Fruit fly (Drosophila melanogaster) whole organism, embryonic: ENCODE measurements around the gene MED27.

Experiments
- Antp ChIP-seq: fragments of 200-800 bp; sonication (Bioruptor generic); optimal IDR thresholded peaks from 3 replicates; lab custom pipeline; 2016; ENCODE audit warnings: missing biosample characterization, missing genetic modification characterization
- Atf3 ChIP-seq: fragments of 200-800 bp; sonication (Bioruptor generic); optimal IDR thresholded peaks from 3 replicates; lab custom pipeline; 2016; ENCODE audit warnings: missing biosample characterization, missing genetic modification characterization
- B-H1 ChIP-seq: fragments of 200-800 bp; sonication (Bioruptor generic); IDR thresholded peaks from 3 replicates; pipeline ENCODE4 v1.3.6; 2022; ENCODE audit warnings: missing biosample characterization, missing genetic modification characterization
- CG10147 ChIP-seq: fragments of 200-800 bp; sonication (Bioruptor generic); optimal IDR thresholded peaks from 2 replicates; lab custom pipeline; 2019; ENCODE audit warnings: missing biosample characterization, mild to moderate bottlenecking, missing genetic modification characterization, moderate library complexity
- CG10366 ChIP-seq: fragments of 200-800 bp; sonication (Bioruptor generic); IDR thresholded peaks from 2 replicates; pipeline ENCODE4 v1.3.6; 2022; ENCODE audit warnings: missing biosample characterization, missing genetic modification characterization
- CG11093 ChIP-seq: fragments of 200-800 bp; sonication (Bioruptor generic); IDR thresholded peaks from 3 replicates; pipeline ENCODE4 v1.3.6; 2022; ENCODE audit warnings: missing biosample characterization, missing genetic modification characterization
- CG12942 ChIP-seq: fragments of 200-800 bp; sonication (Bioruptor generic); optimal IDR thresholded peaks from 3 replicates; lab custom pipeline; 2016; ENCODE audit warnings: missing biosample characterization, missing genetic modification characterization
- CG14710 ChIP-seq: fragments of 200-800 bp; sonication (Bioruptor generic); optimal IDR thresholded peaks from 3 replicates; lab custom pipeline; 2019; ENCODE audit warnings: missing biosample characterization, mild to moderate bottlenecking, missing genetic modification characterization, moderate library complexity
- CG16863 ChIP-seq: fragments of 200-800 bp; sonication (Bioruptor generic); optimal IDR thresholded peaks from 3 replicates; lab custom pipeline; 2016; ENCODE audit warnings: missing biosample characterization, missing genetic modification characterization
- CG17328 ChIP-seq: fragments of 200-800 bp; sonication (Bioruptor generic); IDR thresholded peaks from 2 replicates; pipeline ENCODE4 v1.3.6; 2022; ENCODE audit warnings: missing biosample characterization, missing genetic modification characterization
- CG18011 ChIP-seq: fragments of 200-800 bp; sonication (Bioruptor generic); optimal IDR thresholded peaks from 2 replicates; lab custom pipeline; 2017; ENCODE audit warnings: missing biosample characterization, missing genetic modification characterization, mild to moderate bottlenecking, moderate library complexity, missing genotype
- CG18764 ChIP-seq: fragments of 200-800 bp; sonication (Bioruptor generic); optimal IDR thresholded peaks from 3 replicates; lab custom pipeline; 2016; ENCODE audit warnings: missing biosample characterization, missing genetic modification characterization
- CG2875 ChIP-seq: fragments of 200-800 bp; sonication (Bioruptor generic); optimal IDR thresholded peaks from 2 replicates; lab custom pipeline; 2017; ENCODE audit warnings: missing biosample characterization, mild to moderate bottlenecking, missing genetic modification characterization, missing genetic modification reagents
- CG6689 ChIP-seq: fragments of 200-800 bp; sonication (Bioruptor generic); IDR thresholded peaks from 2 replicates; pipeline ENCODE4 v1.3.6; 2022; ENCODE audit warnings: missing biosample characterization, missing genetic modification characterization
- CG9727 ChIP-seq: fragments of 200-800 bp; sonication (Bioruptor generic); optimal IDR thresholded peaks from 3 replicates; lab custom pipeline; 2017; ENCODE audit warnings: missing biosample characterization, mild to moderate bottlenecking, missing genetic modification characterization
- Camta ChIP-seq: fragments of 200-800 bp; sonication (Bioruptor generic); optimal IDR thresholded peaks from 2 replicates; lab custom pipeline; 2016; ENCODE audit warnings: missing biosample characterization, missing genetic modification characterization
- Chrac-16 ChIP-seq: fragments of 200-800 bp; sonication (Bioruptor generic); optimal IDR thresholded peaks from 3 replicates; lab custom pipeline; 2016; ENCODE audit warnings: missing biosample characterization, missing genetic modification characterization
- D19A ChIP-seq: fragments of 200-800 bp; optimal IDR thresholded peaks from 3 replicates; lab custom pipeline; 2019; ENCODE audit warnings: missing biosample characterization, mild to moderate bottlenecking, missing genetic modification characterization, moderate library complexity
- D19B ChIP-seq: fragments of 200-800 bp; sonication (Bioruptor generic); optimal IDR thresholded peaks from 2 replicates; lab custom pipeline; 2017; ENCODE audit warnings: missing biosample characterization, mild to moderate bottlenecking, missing genetic modification characterization
- Eip74EF ChIP-seq, 2 experiments: fragments of 200-800 bp in 1 of 2; fragments of >200 bp in 1 of 2; sonication (Bioruptor generic) in 1 of 2; optimal IDR thresholded peaks; 2 replicates each; lab custom pipeline; 2017 to 2019; ENCODE audit warnings: missing biosample characterization in 2 of 2, missing genetic modification characterization in 2 of 2, mild to moderate bottlenecking in 1 of 2, moderate library complexity in 1 of 2
- Ets97D ChIP-seq: fragments of 200-800 bp; sonication (Bioruptor generic); optimal IDR thresholded peaks from 3 replicates; lab custom pipeline; 2016; ENCODE audit warnings: missing biosample characterization, missing genetic modification characterization
- Fer1 ChIP-seq: fragments of 200-800 bp; sonication (Bioruptor generic); optimal IDR thresholded peaks from 2 replicates; lab custom pipeline; 2017; ENCODE audit warnings: missing biosample characterization, mild to moderate bottlenecking, missing genetic modification characterization
- H2.0 ChIP-seq: fragments of 200-800 bp; sonication (Bioruptor generic); IDR thresholded peaks from 2 replicates; pipeline ENCODE4 v1.3.6; 2022; ENCODE audit warnings: missing biosample characterization, missing genetic modification characterization
- MESR4 ChIP-seq: fragments of 200-800 bp; sonication (Bioruptor generic); optimal IDR thresholded peaks from 2 replicates; lab custom pipeline; 2018; ENCODE audit warnings: missing biosample characterization, mild to moderate bottlenecking, missing genetic modification characterization, moderate library complexity
- PHDP ChIP-seq: fragments of 200-800 bp; sonication (Bioruptor generic); optimal IDR thresholded peaks from 3 replicates; lab custom pipeline; 2018; ENCODE audit warnings: missing biosample characterization, mild to moderate bottlenecking, missing genetic modification characterization, moderate library complexity
- Ssrp ChIP-seq: fragments of 200-800 bp; sonication (Bioruptor generic); optimal IDR thresholded peaks from 2 replicates; lab custom pipeline; 2018; ENCODE audit warnings: missing biosample characterization, mild to moderate bottlenecking, missing genetic modification characterization, moderate library complexity
- Xrp1 ChIP-seq: fragments of 200-800 bp; sonication (Bioruptor generic); IDR thresholded peaks from 2 replicates; pipeline ENCODE4 v1.3.6; 2022; ENCODE audit warnings: missing biosample characterization, missing genetic modification characterization
- bab2 ChIP-seq: fragments of 200-800 bp; sonication (Bioruptor generic); optimal IDR thresholded peaks from 2 replicates; lab custom pipeline; 2016; ENCODE audit warnings: missing biosample characterization, missing genetic modification characterization
- bsh ChIP-seq, 2 experiments: fragments of 200-800 bp; sonication (Bioruptor generic); optimal IDR thresholded peaks; 2 replicates each; lab custom pipeline; 2017 to 2018; ENCODE audit warnings: mild to moderate bottlenecking in 2 of 2, missing biosample characterization in 2 of 2, missing genetic modification characterization in 2 of 2, moderate library complexity in 1 of 2
- chif ChIP-seq, 2 experiments: fragments of 200-800 bp; sonication (Bioruptor generic); optimal IDR thresholded peaks; 3 replicates each; lab custom pipeline; 2016; ENCODE audit warnings: missing biosample characterization in 2 of 2, missing genetic modification characterization in 2 of 2
- crol ChIP-seq: fragments of 200-800 bp; sonication (Bioruptor generic); IDR thresholded peaks from 2 replicates; pipeline ENCODE4 v1.3.6; 2022; ENCODE audit warnings: missing biosample characterization, missing genetic modification characterization
- dmrt11E ChIP-seq: fragments of 200-800 bp; sonication (Bioruptor generic); optimal IDR thresholded peaks from 3 replicates; lab custom pipeline; 2018; ENCODE audit warnings: missing biosample characterization, mild to moderate bottlenecking, missing genetic modification characterization, moderate library complexity
- dpn ChIP-seq, 2 experiments: fragments of 200-800 bp; sonication (Bioruptor generic); optimal IDR thresholded peaks; 3 replicates each; lab custom pipeline; 2016; ENCODE audit warnings: missing biosample characterization in 2 of 2, missing genetic modification characterization in 2 of 2
- ftz-f1 ChIP-seq: fragments of 200-800 bp; sonication (Bioruptor generic); optimal IDR thresholded peaks from 2 replicates; lab custom pipeline; 2016; ENCODE audit warnings: missing biosample characterization, missing genetic modification characterization
- grn ChIP-seq: fragments of 200-800 bp; sonication (Bioruptor generic); optimal IDR thresholded peaks from 3 replicates; lab custom pipeline; 2017; ENCODE audit warnings: missing biosample characterization, missing genetic modification characterization
- mam ChIP-seq: fragments of 200-800 bp; sonication (Bioruptor generic); optimal IDR thresholded peaks from 3 replicates; lab custom pipeline; 2016; ENCODE audit warnings: missing biosample characterization, missing genetic modification characterization
- nmo ChIP-seq: fragments of 200-800 bp; sonication (Bioruptor generic); optimal IDR thresholded peaks from 2 replicates; lab custom pipeline; 2018; ENCODE audit warnings: missing biosample characterization, mild to moderate bottlenecking, missing genetic modification characterization, moderate library complexity
- onecut ChIP-seq: fragments of 200-800 bp; sonication (Bioruptor generic); IDR thresholded peaks from 2 replicates; pipeline ENCODE4 v1.3.6; 2022; ENCODE audit warnings: missing biosample characterization, missing genetic modification characterization
- prd ChIP-seq, 3 experiments: fragments of >200 bp in 2 of 3; fragments of 200-800 bp in 1 of 3; sonication (Bioruptor generic) in 1 of 3; optimal IDR thresholded peaks in 2 of 3; IDR thresholded peaks in 1 of 3; 2 replicates in 2 of 3; 3 replicates in 1 of 3; pipeline versions ENCODE4 v1.3.6 to Lab custom; 2017 to 2022; ENCODE audit warnings: missing biosample characterization in 1 of 3, missing genetic modification characterization in 1 of 3
- pzg ChIP-seq: fragments of 200-800 bp; sonication (Bioruptor generic); optimal IDR thresholded peaks from 3 replicates; lab custom pipeline; 2018; ENCODE audit warnings: missing biosample characterization, mild to moderate bottlenecking, missing genetic modification characterization, moderate library complexity
- ranshi ChIP-seq: fragments of 200-800 bp; sonication (Bioruptor generic); IDR thresholded peaks from 2 replicates; pipeline ENCODE4 v1.3.6; 2022; ENCODE audit warnings: missing biosample characterization, missing genetic modification characterization
- row ChIP-seq: fragments of 200-800 bp; sonication (Bioruptor generic); IDR thresholded peaks from 3 replicates; pipeline ENCODE4 v1.3.6; 2022; ENCODE audit warnings: missing biosample characterization, missing genetic modification characterization
- sens ChIP-seq: fragments of 200-800 bp; sonication (Bioruptor generic); peaks from one replicate; lab custom pipeline; 2016; ENCODE audit warnings: missing biosample characterization, missing genetic modification characterization
- sna ChIP-seq: fragments of 200-800 bp; sonication (Bioruptor generic); IDR thresholded peaks from 2 replicates; pipeline ENCODE4 v1.3.6; 2022; ENCODE audit warnings: missing biosample characterization, missing genetic modification characterization; ENCODE audit not compliant: partially characterized antibody
- tap ChIP-seq: fragments of 200-800 bp; optimal IDR thresholded peaks from 3 replicates; lab custom pipeline; 2019; ENCODE audit warnings: missing biosample characterization, mild to moderate bottlenecking, missing genetic modification characterization, moderate library complexity
- tin ChIP-seq: fragments of 200-800 bp; sonication (Bioruptor generic); optimal IDR thresholded peaks from 3 replicates; lab custom pipeline; 2016; ENCODE audit warnings: missing biosample characterization, missing genetic modification characterization
- wek ChIP-seq: fragments of 200-800 bp; sonication (Bioruptor generic); optimal IDR thresholded peaks from 3 replicates; lab custom pipeline; 2018; ENCODE audit warnings: missing biosample characterization, mild to moderate bottlenecking, missing genetic modification characterization, moderate library complexity

The MED27 gene

DNA sequence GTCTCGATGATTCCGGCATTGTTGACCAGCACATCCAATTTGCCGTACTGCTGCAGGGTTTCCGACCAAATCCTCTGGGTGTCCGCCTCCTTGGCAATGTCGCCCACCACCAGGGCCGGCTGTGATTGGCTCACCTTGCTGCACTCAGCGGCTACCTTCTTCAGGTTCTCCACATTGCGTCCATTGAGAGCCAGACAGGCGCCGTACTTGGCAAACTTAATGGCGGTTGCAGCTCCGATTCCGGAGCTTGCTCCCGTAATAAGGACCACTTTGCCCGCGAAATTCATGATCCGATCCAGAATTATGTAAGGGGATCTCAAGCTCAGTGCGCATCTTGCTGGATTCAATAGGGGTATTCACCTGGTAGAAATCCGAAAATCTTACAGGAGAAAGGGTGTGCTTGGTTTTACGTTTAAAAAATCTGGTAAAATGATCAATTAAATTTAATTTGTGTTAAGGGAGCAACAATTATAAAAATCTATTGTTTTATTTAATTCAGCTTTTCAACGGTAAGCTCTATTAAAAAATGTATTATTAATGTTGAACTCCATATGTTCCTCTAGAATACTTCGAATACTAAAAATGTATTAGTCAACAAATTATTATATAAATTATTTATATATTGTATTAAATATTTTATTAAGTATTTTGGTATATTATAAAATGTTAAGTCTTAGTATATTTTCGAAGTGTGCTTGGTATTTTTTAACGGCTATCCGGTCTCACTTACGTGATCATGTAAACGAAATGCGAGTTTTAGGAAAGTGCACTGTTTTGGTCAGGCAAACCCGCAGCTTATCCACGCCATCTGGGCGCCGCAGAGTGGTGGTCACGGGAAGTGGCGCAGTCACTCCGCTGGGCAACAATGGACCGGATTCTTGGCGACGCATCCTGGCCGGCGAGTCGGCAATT lies 18.2 kb upstream of the MED27 start, which contains the start of the genes CG31548 and CG12170 (continued):
- TF ChIP-seq row (GFP tag; lab: Robert Waterston, UW) (peak; percentile 62; the same call in 2 of the 3 replicates), dmrt11E (peak; percentile 55), prd (optimal IDR thresholded peaks at IDR 0.05; lab: Kevin White, UChicago) (no peak), prd (GFP tag; IDR thresholded peaks at IDR 0.05; lab: Robert Waterston, UW) (peak; percentile 42; the same call in 1 of the 3 replicates), ftz-f1 (GFP tag; lab: Kevin White, UChicago) (no peak), Eip74EF (GFP tag; optimal IDR thresholded peaks at IDR 0.05; lab: Kevin White, UChicago) (peak in 1 of 2 experiments; percentile 4), CG2875 (GFP tag; lab: Kevin White, UChicago) (peak; percentile 18), CG18764 (GFP tag; lab: Kevin White, UChicago) (peak; percentile 42), Atf3 (GFP tag; lab: Kevin White, UChicago) (no peak), B-H1 (GFP tag; lab: Robert Waterston, UW) (0 out of 3 replicates have a peak, but pooled peaks have one; percentile 15), D19A (tag; lab: Kevin White, UChicago) (peak; percentile 53), Camta (GFP tag; lab: Kevin White, UChicago) (peak; percentile 29), crol (GFP tag; lab: Robert Waterston, UW) (no peak), tin (GFP tag; lab: Kevin White, UChicago) (peak; percentile 29), CG11093 (no peak), tap (tag; lab: Kevin White, UChicago) (peak; percentile 54), Antp (peak; percentile 9), chif (GFP tag; optimal IDR thresholded peaks at IDR 0.05; lab: Kevin White, UChicago) (peak in 1 of 2 experiments; percentile 41), CG6689 (GFP tag; lab: Robert Waterston, UW) (peak; percentile 58; the same call in 1 of the 2 replicates), CG16863 (GFP tag; lab: Kevin White, UChicago) (peak; percentile 27), wek (GFP tag; lab: Kevin White, UChicago) (peak; percentile 91), nmo (peak; percentile 56), sna (0 out of 2 replicates have a peak, but pooled peaks have one; percentile 23), bsh (GFP tag; optimal IDR thresholded peaks at IDR 0.05; lab: Kevin White, UChicago) (peak in 1 of 2 experiments; percentile 59), ranshi (GFP tag; lab: Robert Waterston, UW) (peak; percentile 33; the same call in 1 of the 2 replicates), pzg (GFP tag; lab: Kevin White, UChicago) (peak; percentile 15), CG18011 (GFP tag; lab: Kevin White, UChicago) (peak; percentile 36), PHDP (peak; percentile 70), CG10147 (GFP tag; lab: Kevin White, UChicago) (peak; percentile 23), Ssrp (tag; lab: Kevin White, UChicago) (no peak), CG17328 (GFP tag; lab: Robert Waterston, UW) (peak; percentile 64), CG14710 (tag; lab: Kevin White, UChicago) (peak; percentile 70), mam (GFP tag; lab: Kevin White, UChicago) (peak; percentile 36), CG9727 (peak; percentile 69), MESR4 (GFP tag; lab: Kevin White, UChicago) (peak; percentile 94), D19B (GFP tag; lab: Kevin White, UChicago) (no peak), bab2 (GFP tag; lab: Kevin White, UChicago) (peak; percentile 5), CG10366 (GFP tag; lab: Robert Waterston, UW) (peak; percentile 40), Xrp1 (GFP tag; lab: Robert Waterston, UW) (no peak), Ets97D (GFP tag; lab: Kevin White, UChicago) (peak; percentile 14), sens (GFP tag; lab: Kevin White, UChicago) (peak; percentile 93), Fer1 (GFP tag; lab: Kevin White, UChicago) (peak; percentile 41), CG12942 (GFP tag; lab: Kevin White, UChicago) (peak; percentile 54), H2.0 (GFP tag; lab: Robert Waterston, UW) (0 out of 2 replicates have a peak, but pooled peaks have one; percentile 14), grn (GFP tag; lab: Kevin White, UChicago) (no peak), dpn (GFP tag; optimal IDR thresholded peaks at IDR 0.05; lab: Kevin White, UChicago) (peak; percentile 14 to 49), Chrac-16 (peak; percentile 39), onecut (GFP tag; lab: Robert Waterston, UW) (no peak)
